Fruit fly (Drosophila melanogaster) whole organism, embryonic: Measurements from ENCODE around the gene CG34183.
A peak's percentile ranks its signal among the peaks of the same experiment; 100 is the strongest.

Experiments used
- CG10431 ChIP-seq: fragments of 200-800 bp; sonication (Bioruptor generic); optimal IDR thresholded peaks from 3 replicates; lab custom pipeline; 2018; ENCODE audit warnings: missing biosample characterization, mild to moderate bottlenecking, missing genetic modification characterization
- CG10543 ChIP-seq: fragments of 200-800 bp; sonication (Bioruptor generic); optimal IDR thresholded peaks from 3 replicates; lab custom pipeline; 2017; ENCODE audit warnings: missing biosample characterization, mild to moderate bottlenecking, missing genetic modification characterization, moderate library complexity
- CG12659 ChIP-seq: fragments of 200-800 bp; sonication (Bioruptor generic); optimal IDR thresholded peaks from 3 replicates; lab custom pipeline; 2017; ENCODE audit warnings: mild to moderate bottlenecking, missing biosample characterization, missing genetic modification reagents, missing genetic modification characterization
- CG13624 ChIP-seq: fragments of 200-800 bp; sonication (Bioruptor generic); optimal IDR thresholded peaks from 2 replicates; lab custom pipeline; 2016; ENCODE audit warnings: missing biosample characterization, missing genetic modification characterization
- CG13894 ChIP-seq: fragments of 200-800 bp; sonication (Bioruptor generic); optimal IDR thresholded peaks from 3 replicates; lab custom pipeline; 2018; ENCODE audit warnings: missing biosample characterization, mild to moderate bottlenecking, missing genetic modification characterization, moderate library complexity
- CG15269 ChIP-seq: fragments of 200-800 bp; sonication (Bioruptor generic); optimal IDR thresholded peaks from 2 replicates; lab custom pipeline; 2018; ENCODE audit warnings: missing biosample characterization, mild to moderate bottlenecking, missing genetic modification characterization, moderate library complexity
- CG16813 ChIP-seq: fragments of 200-800 bp; sonication (Bioruptor generic); IDR thresholded peaks from 3 replicates; pipeline ENCODE4 v1.3.6; 2022; ENCODE audit warnings: missing biosample characterization, missing genetic modification characterization; ENCODE audit not compliant: partially characterized antibody
- CG16815 ChIP-seq: fragments of 200-800 bp; sonication (Bioruptor generic); optimal IDR thresholded peaks from 3 replicates; lab custom pipeline; 2017; ENCODE audit warnings: missing biosample characterization, mild to moderate bottlenecking, missing genetic modification characterization
- CG17359 ChIP-seq: fragments of 200-800 bp; sonication (Bioruptor generic); optimal IDR thresholded peaks from 3 replicates; lab custom pipeline; 2018; ENCODE audit warnings: missing biosample characterization, mild to moderate bottlenecking, missing genetic modification characterization, moderate library complexity
- CG2116 ChIP-seq: fragments of 200-800 bp; sonication (Bioruptor generic); optimal IDR thresholded peaks from 3 replicates; lab custom pipeline; 2018; ENCODE audit warnings: missing biosample characterization, mild to moderate bottlenecking, missing genetic modification characterization
- CG30020 ChIP-seq: fragments of 200-800 bp; optimal IDR thresholded peaks from 2 replicates; lab custom pipeline; 2019; ENCODE audit warnings: missing biosample characterization, mild to moderate bottlenecking, missing genetic modification characterization, moderate library complexity
- CG34224 ChIP-seq: fragments of 200-800 bp; sonication (Bioruptor generic); IDR thresholded peaks from 3 replicates; pipeline ENCODE4 v1.3.6; 2022; ENCODE audit warnings: missing biosample characterization, missing genetic modification characterization; ENCODE audit not compliant: partially characterized antibody
- CG34376 ChIP-seq: fragments of 200-800 bp; sonication (Bioruptor generic); optimal IDR thresholded peaks from 2 replicates; lab custom pipeline; 2018; ENCODE audit warnings: missing biosample characterization, mild to moderate bottlenecking, missing genetic modification characterization
- CG3995 ChIP-seq: fragments of 200-800 bp; sonication (Bioruptor generic); optimal IDR thresholded peaks from 3 replicates; lab custom pipeline; 2016; ENCODE audit warnings: missing biosample characterization, missing genetic modification characterization
- CG4360 ChIP-seq: fragments of 200-800 bp; sonication (Bioruptor generic); IDR thresholded peaks from 2 replicates; pipeline ENCODE4 v1.3.6; 2022; ENCODE audit warnings: missing biosample characterization, missing genetic modification characterization
- CG4854 ChIP-seq: fragments of 200-800 bp; sonication (Bioruptor generic); optimal IDR thresholded peaks from 2 replicates; lab custom pipeline; 2016; ENCODE audit warnings: missing biosample characterization, missing genetic modification characterization, inconsistent platforms
- CG6175 ChIP-seq: fragments of 200-800 bp; sonication (Bioruptor generic); IDR thresholded peaks from 3 replicates; pipeline ENCODE4 v1.3.6; 2022; ENCODE audit warnings: missing biosample characterization, missing genetic modification characterization
- CG7928 ChIP-seq: fragments of 200-800 bp; sonication (Bioruptor generic); optimal IDR thresholded peaks from 2 replicates; lab custom pipeline; 2017; ENCODE audit warnings: missing biosample characterization, mild to moderate bottlenecking, missing genetic modification characterization
- CG8478 ChIP-seq: fragments of >200 bp; optimal IDR thresholded peaks from 2 replicates; lab custom pipeline; 2018
- CG9437 ChIP-seq: fragments of 200-800 bp; sonication (Bioruptor generic); optimal IDR thresholded peaks from 2 replicates; lab custom pipeline; 2018; ENCODE audit warnings: missing biosample characterization, mild to moderate bottlenecking, missing genetic modification characterization
- Hmr ChIP-seq: fragments of 200-800 bp; sonication (Bioruptor generic); optimal IDR thresholded peaks from 3 replicates; lab custom pipeline; 2017; ENCODE audit warnings: mild to moderate bottlenecking, missing biosample characterization, missing genetic modification reagents, missing genetic modification characterization
- Lim3 ChIP-seq: fragments of 200-800 bp; sonication (Bioruptor generic); IDR thresholded peaks from 2 replicates; pipeline ENCODE4 v1.3.6; 2022; ENCODE audit warnings: missing biosample characterization, missing genetic modification characterization
- MTF-1 ChIP-seq: fragments of 200-800 bp; sonication (Bioruptor generic); optimal IDR thresholded peaks from 2 replicates; lab custom pipeline; 2018; ENCODE audit warnings: missing biosample characterization, mild to moderate bottlenecking, missing genetic modification characterization, borderline replicate concordance
- Med ChIP-seq: fragments of 200-800 bp; sonication (Bioruptor generic); peaks from one replicate; lab custom pipeline; 2016; ENCODE audit warnings: missing biosample characterization, missing genetic modification characterization, mild to moderate bottlenecking, inconsistent platforms, moderate library complexity
- Oli ChIP-seq: fragments of 200-800 bp; sonication (Bioruptor generic); optimal IDR thresholded peaks from 2 replicates; lab custom pipeline; 2018; ENCODE audit warnings: missing biosample characterization, mild to moderate bottlenecking, missing genetic modification characterization, moderate library complexity
- Sox100B ChIP-seq: fragments of 200-800 bp; sonication (Bioruptor generic); optimal IDR thresholded peaks from 3 replicates; lab custom pipeline; 2018; ENCODE audit warnings: missing biosample characterization, mild to moderate bottlenecking, missing genetic modification characterization
- Trl ChIP-seq, 3 experiments: fragments of >200 bp in 2 of 3; fragments of 200-800 bp in 1 of 3; sonication (Bioruptor generic) in 1 of 3; optimal IDR thresholded peaks; 2 replicates in 1 of 3; 3 replicates in 2 of 3; lab custom pipeline; 2016 to 2017; ENCODE audit warnings: missing biosample characterization in 1 of 3, missing genetic modification characterization in 1 of 3
- Vsx1 ChIP-seq: fragments of 200-800 bp; sonication (Bioruptor generic); optimal IDR thresholded peaks from 2 replicates; lab custom pipeline; 2017; ENCODE audit warnings: missing biosample characterization, mild to moderate bottlenecking, missing genetic modification characterization, missing genetic modification reagents
- YL-1 ChIP-seq: fragments of 200-800 bp; sonication (Bioruptor generic); optimal IDR thresholded peaks from 3 replicates; lab custom pipeline; 2017; ENCODE audit warnings: missing biosample characterization, mild to moderate bottlenecking, missing genetic modification characterization
- ab ChIP-seq: fragments of 200-800 bp; sonication (Bioruptor generic); optimal IDR thresholded peaks from 2 replicates; lab custom pipeline; 2016; ENCODE audit warnings: missing biosample characterization, missing genetic modification characterization
- abd-A ChIP-seq: fragments of 200-800 bp; sonication (Bioruptor generic); optimal IDR thresholded peaks from 3 replicates; lab custom pipeline; 2019; ENCODE audit warnings: missing biosample characterization, mild to moderate bottlenecking, missing genetic modification characterization, moderate library complexity
- caup ChIP-seq: fragments of 200-800 bp; sonication (Bioruptor generic); optimal IDR thresholded peaks from 3 replicates; lab custom pipeline; 2017; ENCODE audit warnings: missing biosample characterization, mild to moderate bottlenecking, missing genetic modification characterization, moderate library complexity; ENCODE audit not compliant: severe bottlenecking
- ci ChIP-seq: fragments of 200-800 bp; sonication (Bioruptor generic); IDR thresholded peaks from 3 replicates; pipeline ENCODE4 v1.3.6; 2022; ENCODE audit warnings: missing biosample characterization, missing genetic modification characterization
- da ChIP-seq: fragments of 200-800 bp; sonication (Bioruptor generic); optimal IDR thresholded peaks from 2 replicates; lab custom pipeline; 2016; ENCODE audit warnings: missing biosample characterization, missing genetic modification characterization
- gro ChIP-seq: fragments of 200-800 bp; sonication (Bioruptor generic); optimal IDR thresholded peaks from 2 replicates; lab custom pipeline; 2016; ENCODE audit warnings: missing biosample characterization, missing genetic modification characterization
- ken ChIP-seq: fragments of 200-800 bp; sonication (Bioruptor generic); IDR thresholded peaks from 3 replicates; pipeline ENCODE4 v1.3.6; 2022; ENCODE audit warnings: missing biosample characterization, missing genetic modification characterization
- lab ChIP-seq: fragments of 200-800 bp; sonication (Bioruptor generic); optimal IDR thresholded peaks from 3 replicates; lab custom pipeline; 2017; ENCODE audit warnings: missing biosample characterization, missing genetic modification characterization, mild to moderate bottlenecking, moderate library complexity, missing genetic modification reagents
- lbe ChIP-seq: fragments of 200-800 bp; sonication (Bioruptor generic); optimal IDR thresholded peaks from 2 replicates; lab custom pipeline; 2016; ENCODE audit warnings: missing biosample characterization, mild to moderate bottlenecking, missing genetic modification characterization
- mirr ChIP-seq: fragments of 200-800 bp; sonication (Bioruptor generic); optimal IDR thresholded peaks from 3 replicates; lab custom pipeline; 2018; ENCODE audit warnings: missing biosample characterization, mild to moderate bottlenecking, missing genetic modification characterization
- nom ChIP-seq: fragments of 200-800 bp; sonication (Bioruptor generic); optimal IDR thresholded peaks from 2 replicates; lab custom pipeline; 2017; ENCODE audit warnings: missing biosample characterization, missing genetic modification characterization, mild to moderate bottlenecking, moderate library complexity, missing genetic modification reagents
- org-1 ChIP-seq: fragments of 200-800 bp; sonication (Bioruptor generic); optimal IDR thresholded peaks from 2 replicates; lab custom pipeline; 2017; ENCODE audit warnings: missing biosample characterization, missing genetic modification characterization
- phol ChIP-seq: fragments of 200-800 bp; sonication (Bioruptor generic); optimal IDR thresholded peaks from 3 replicates; lab custom pipeline; 2018; ENCODE audit warnings: missing biosample characterization, mild to moderate bottlenecking, missing genetic modification characterization, moderate library complexity
- ranshi ChIP-seq: fragments of 200-800 bp; sonication (Bioruptor generic); IDR thresholded peaks from 2 replicates; pipeline ENCODE4 v1.3.6; 2022; ENCODE audit warnings: missing biosample characterization, missing genetic modification characterization
- row ChIP-seq: fragments of 200-800 bp; sonication (Bioruptor generic); IDR thresholded peaks from 3 replicates; pipeline ENCODE4 v1.3.6; 2022; ENCODE audit warnings: missing biosample characterization, missing genetic modification characterization
- sens-2 ChIP-seq: fragments of 200-800 bp; sonication (Bioruptor generic); IDR thresholded peaks from 2 replicates; pipeline ENCODE4 v1.3.6; 2022; ENCODE audit warnings: missing biosample characterization, missing genetic modification characterization
- slbo ChIP-seq: fragments of 200-800 bp; sonication (Bioruptor generic); IDR thresholded peaks from 2 replicates; pipeline ENCODE4 v1.3.6; 2022; ENCODE audit warnings: missing biosample characterization, missing genetic modification characterization
- vvl ChIP-seq: fragments of 200-800 bp; sonication (Bioruptor generic); IDR thresholded peaks from 2 replicates; pipeline ENCODE4 v1.3.6; 2022; ENCODE audit warnings: missing biosample characterization, missing genetic modification characterization
- wdn ChIP-seq: fragments of 200-800 bp; sonication (Bioruptor generic); IDR thresholded peaks from 2 replicates; pipeline ENCODE4 v1.3.6; 2022; ENCODE audit warnings: missing biosample characterization, missing genetic modification characterization

CG34183 gene

DNA sequence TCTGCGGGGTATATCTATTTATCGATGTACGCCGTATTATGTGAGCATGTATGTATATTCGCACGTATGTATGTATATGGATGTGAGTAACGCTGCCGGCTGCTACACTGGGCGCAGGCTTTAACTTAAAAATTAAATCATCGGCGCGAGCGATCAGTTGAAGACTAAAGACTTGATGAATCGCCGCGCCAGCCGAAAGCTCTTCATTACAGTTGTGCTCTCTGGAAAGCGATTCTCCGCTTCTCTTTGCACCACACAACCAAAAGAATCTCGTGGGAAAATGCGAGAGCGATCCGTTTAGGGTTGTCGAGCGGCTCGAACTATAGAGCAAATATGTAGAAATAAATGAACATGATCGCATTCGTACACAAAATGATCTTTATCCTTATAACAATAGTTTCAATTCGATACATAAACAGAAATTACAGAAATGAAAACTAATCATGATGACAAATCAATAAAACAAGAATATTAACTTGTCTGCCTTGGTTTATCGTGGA is 17.9 kb upstream of the CG34183 start, which contains the start of gene CG13124 (continued):
- TF ChIP-seq vvl (no peak; the same call in none of the 2 replicates), CG7928 (GFP tag; lab: Kevin White, UChicago) (no peak), CG8478 (no peak), CG10431 (no peak), ranshi (GFP tag; lab: Robert Waterston, UW) (no peak), da (GFP tag; lab: Kevin White, UChicago) (no peak), CG3995 (peak; percentile 22), wdn (GFP tag; lab: Robert Waterston, UW) (no peak), Vsx1 (GFP tag; lab: Kevin White, UChicago) (no peak), YL-1 (GFP tag; lab: Kevin White, UChicago) (no peak), MTF-1 (GFP tag; lab: Kevin White, UChicago) (no peak), ci (GFP tag; lab: Robert Waterston, UW) (peak; percentile 66; the same call in 2 of the 3 replicates), ken (GFP tag; lab: Robert Waterston, UW) (no peak), CG16813 (GFP tag; lab: Robert Waterston, UW) (no peak), CG6175 (GFP tag; lab: Robert Waterston, UW) (no peak), CG17359 (tag; lab: Kevin White, UChicago) (no peak), Oli (tag; lab: Kevin White, UChicago) (no peak), CG30020 (tag; lab: Kevin White, UChicago) (no peak), ab (no peak), CG13894 (tag; lab: Kevin White, UChicago) (peak; percentile 50), lab (GFP tag; lab: Kevin White, UChicago) (peak; percentile 50), CG13624 (peak; percentile 22), CG4854 (GFP tag; lab: Kevin White, UChicago) (no peak), CG10543 (GFP tag; lab: Kevin White, UChicago) (peak; percentile 61), slbo (GFP tag; lab: Robert Waterston, UW) (peak; percentile 49; the same call in 1 of the 2 replicates), CG34376 (peak; percentile 62), CG34224 (no peak; the same call in 2 of the 3 replicates), org-1 (GFP tag; lab: Kevin White, UChicago) (no peak), CG12659 (peak; percentile 20), CG9437 (GFP tag; lab: Kevin White, UChicago) (no peak), sens-2 (GFP tag; lab: Robert Waterston, UW) (0 out of 2 replicates have a peak, but pooled peaks have one; percentile 10), CG15269 (peak; percentile 44), CG2116 (GFP tag; lab: Kevin White, UChicago) (no peak), gro (GFP tag; lab: Kevin White, UChicago) (no peak), Lim3 (GFP tag; lab: Robert Waterston, UW) (no peak), CG16815 (GFP tag; lab: Kevin White, UChicago) (no peak)
- TF ChIP-seq, all 482 proteins: peak for 100

DNA sequence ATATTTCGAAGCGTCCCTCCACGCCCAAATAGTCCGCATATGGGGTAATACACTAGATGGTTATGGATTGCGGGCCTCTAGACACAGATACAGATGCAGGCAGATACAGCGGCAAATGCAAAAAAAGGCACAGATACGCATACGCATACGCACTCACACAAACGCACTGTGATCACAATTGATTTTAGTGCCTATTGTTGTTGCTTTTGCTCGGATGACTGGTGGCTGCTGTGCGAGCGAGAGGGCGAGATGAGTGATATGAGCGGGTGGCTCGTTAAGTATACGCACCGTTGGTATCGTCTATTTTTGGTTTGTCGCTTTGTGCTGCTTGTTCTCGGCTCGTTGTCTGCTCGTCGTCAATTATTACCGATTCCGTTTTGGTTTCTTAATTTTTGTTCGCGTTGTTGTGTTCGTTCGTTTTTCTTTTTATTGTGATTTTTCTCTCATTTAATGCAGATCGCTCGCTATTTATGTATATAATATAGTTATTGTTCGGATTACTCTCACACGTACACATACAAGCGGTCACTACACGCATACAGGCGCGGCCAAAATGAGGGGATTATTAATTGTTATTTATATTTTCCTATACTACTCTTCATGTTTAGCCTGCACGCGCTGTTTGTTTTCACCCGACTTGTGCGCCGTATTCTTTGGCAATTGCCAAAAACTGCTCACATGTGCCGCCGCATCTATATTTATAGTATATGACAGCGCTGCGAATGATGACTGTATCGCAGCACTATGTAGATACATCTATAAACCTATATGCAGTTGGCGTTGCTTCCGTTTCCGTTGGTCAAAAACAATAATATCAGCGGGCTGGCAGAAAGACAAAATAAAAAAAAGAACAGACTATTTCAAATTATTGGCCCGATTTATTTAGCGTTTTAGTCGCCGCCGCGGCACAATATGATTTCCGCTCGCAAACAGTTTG is 17.0 kb upstream of the CG34183 start:
- TF ChIP-seq Hmr = peak; percentile 1
- peak; percentile 11 for TF ChIP-seq caup (GFP tag; lab: Kevin White, UChicago)
- TF ChIP-seq Sox100B (GFP tag; lab: Kevin White, UChicago) = peak; percentile 4
- no peak for TF ChIP-seq lbe
- peak; percentile 92 for TF ChIP-seq CG4360 (GFP tag; lab: Robert Waterston, UW)
- peak in 1 of 2 experiments; percentile 9 for TF ChIP-seq Trl (optimal IDR thresholded peaks at IDR 0.05; lab: Kevin White, UChicago)
- TF ChIP-seq Trl (GFP tag; optimal IDR thresholded peaks at IDR 0.05; lab: Kevin White, UChicago) = no peak
- TF ChIP-seq phol (tag; lab: Kevin White, UChicago) = no peak
- TF ChIP-seq Med (GFP tag; lab: Kevin White, UChicago) = peak; percentile 86
- TF ChIP-seq row = peak; percentile 26; the same call in 1 of the 3 replicates
- peak; percentile 56 for TF ChIP-seq nom (GFP tag; lab: Kevin White, UChicago)
- peak; percentile 90 for TF ChIP-seq abd-A (tag; lab: Kevin White, UChicago)
- peak; percentile 42 for TF ChIP-seq mirr
